Worm (Caenorhabditis elegans): ENCODE measurements around the gene srb-18.

DNA sequence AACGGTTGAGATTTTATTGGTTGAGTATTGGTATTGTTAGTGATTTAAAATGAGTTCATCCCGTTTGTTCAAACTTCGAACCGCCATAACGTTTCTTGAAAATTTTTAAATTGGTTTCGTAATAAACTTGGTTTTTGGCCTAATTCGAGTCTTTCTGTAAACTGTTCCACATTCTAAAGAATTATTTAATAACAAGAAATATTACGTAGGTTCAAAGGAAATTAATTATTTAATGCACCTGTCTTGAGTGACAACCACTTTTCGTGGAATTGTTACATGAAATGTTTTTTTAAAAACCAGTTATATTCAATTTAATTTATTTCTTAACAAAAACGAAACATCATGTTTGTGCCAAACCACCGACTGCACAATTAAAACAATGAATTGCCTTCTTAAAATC lies 13.8 kb upstream of the srb-18 start:
- TF ChIP-seq B0035.1 (tag; optimal IDR thresholded peaks at IDR 0.05) (no peak), atf-7 (tag; optimal IDR thresholded peaks at IDR 0.05) (no peak), tlf-1 (GFP tag; optimal IDR thresholded peaks at IDR 0.05) (no peak), T07F8.4 (tag; optimal IDR thresholded peaks at IDR 0.05) (no peak)

All from whole organism, young adult.